Fruit fly (Drosophila melanogaster): Measurements from ENCODE around the gene RpS10a.

Gene RpS10a

DNA sequence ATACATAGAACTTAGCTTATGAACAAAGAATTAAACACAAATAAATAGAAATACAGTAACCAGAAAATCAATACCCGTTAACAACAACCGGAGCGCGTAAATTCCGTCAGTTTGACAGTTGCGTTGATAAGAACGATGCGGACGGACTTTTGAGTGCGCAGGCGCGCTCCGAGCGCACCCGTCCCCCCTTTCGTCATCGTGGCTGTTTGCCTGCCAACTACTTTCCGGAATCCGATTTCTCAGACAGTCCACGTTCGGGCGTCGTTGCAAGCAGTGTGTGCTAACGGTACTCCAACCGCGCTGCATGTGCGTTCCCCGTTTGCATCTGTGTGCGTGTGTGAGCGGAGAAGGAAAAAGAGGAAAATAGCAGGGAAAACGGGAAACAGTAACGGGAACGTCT, 44.6 kb upstream of the RpS10a start (continued):
- TF ChIP-seq CG14014 (GFP tag; IDR thresholded peaks at IDR 0.05): no peak
- no peak for TF ChIP-seq Pdp1 (GFP tag; optimal IDR thresholded peaks at IDR 0.05)
- TF ChIP-seq stc (GFP tag; IDR thresholded peaks at IDR 0.05): 0 out of 2 replicates have a peak, but pooled peaks have one; percentile 7
- peak; percentile 7 for TF ChIP-seq CG1603 (tag; optimal IDR thresholded peaks at IDR 0.05)
- no peak for TF ChIP-seq psq (GFP tag; optimal IDR thresholded peaks at IDR 0.05)
- TF ChIP-seq cad (GFP tag; optimal IDR thresholded peaks at IDR 0.05): no peak
- TF ChIP-seq CG2889 (GFP tag; IDR thresholded peaks at IDR 0.05): no peak
- TF ChIP-seq CG12391 (tag; optimal IDR thresholded peaks at IDR 0.05): no peak
- TF ChIP-seq CG10979 (tag; optimal IDR thresholded peaks at IDR 0.05): no peak
- no peak for TF ChIP-seq CG43689 (GFP tag; IDR thresholded peaks at IDR 0.05)
- no peak for TF ChIP-seq shn (GFP tag; optimal IDR thresholded peaks at IDR 0.05)
- no peak for TF ChIP-seq CG5180 (GFP tag; optimal IDR thresholded peaks at IDR 0.05)
- TF ChIP-seq CG8388 (GFP tag; optimal IDR thresholded peaks at IDR 0.05): no peak
- TF ChIP-seq CG7745 (tag; optimal IDR thresholded peaks at IDR 0.05): no peak
- TF ChIP-seq cwo (GFP tag; optimal IDR thresholded peaks at IDR 0.05): no peak
- TF ChIP-seq H15 (GFP tag; IDR thresholded peaks at IDR 0.05): no peak
- no peak for TF ChIP-seq gem (tag; optimal IDR thresholded peaks at IDR 0.05)
- TF ChIP-seq dimm (GFP tag; IDR thresholded peaks at IDR 0.05): no peak
- no peak for TF ChIP-seq CG13424 (tag; optimal IDR thresholded peaks at IDR 0.05)
- no peak for TF ChIP-seq slou (GFP tag; optimal IDR thresholded peaks at IDR 0.05)
- no peak for TF ChIP-seq CG10147 (GFP tag; optimal IDR thresholded peaks at IDR 0.05)
- TF ChIP-seq sens (GFP tag): no peak
- no peak for TF ChIP-seq lola (GFP tag; optimal IDR thresholded peaks at IDR 0.05)
- no peak for TF ChIP-seq Dek (tag; optimal IDR thresholded peaks at IDR 0.05)
- no peak for TF ChIP-seq CG12942 (GFP tag; optimal IDR thresholded peaks at IDR 0.05)
- TF ChIP-seq CG6272 (GFP tag; IDR thresholded peaks at IDR 0.05): peak; percentile 22; the same call in 1 of the 2 replicates
- TF ChIP-seq CG18476 (GFP tag; optimal IDR thresholded peaks at IDR 0.05): no peak
- no peak for TF ChIP-seq CG9817 (tag; optimal IDR thresholded peaks at IDR 0.05)
- TF ChIP-seq NFAT (GFP tag; IDR thresholded peaks at IDR 0.05): no peak
- TF ChIP-seq slbo (GFP tag; IDR thresholded peaks at IDR 0.05): no peak
- no peak for TF ChIP-seq CG11560 (tag; IDR thresholded peaks at IDR 0.05)
- TF ChIP-seq lbe (GFP tag; optimal IDR thresholded peaks at IDR 0.05): no peak
- no peak for TF ChIP-seq CG13894 (tag; optimal IDR thresholded peaks at IDR 0.05)
- TF ChIP-seq da (GFP tag; optimal IDR thresholded peaks at IDR 0.05): no peak
- no peak for TF ChIP-seq CG11456 (GFP tag; IDR thresholded peaks at IDR 0.05)
- no peak for TF ChIP-seq eyg (GFP tag; optimal IDR thresholded peaks at IDR 0.05)
- no peak for TF ChIP-seq CTCF (GFP tag; optimal IDR thresholded peaks at IDR 0.05)
- no peak for TF ChIP-seq CG8924 (tag; optimal IDR thresholded peaks at IDR 0.05)
- TF ChIP-seq ara (GFP tag; IDR thresholded peaks at IDR 0.05): no peak
- TF ChIP-seq gro (GFP tag; optimal IDR thresholded peaks at IDR 0.05): no peak
- TF ChIP-seq wdn (GFP tag; IDR thresholded peaks at IDR 0.05): no peak
- no peak for TF ChIP-seq jigr1 (GFP tag; IDR thresholded peaks at IDR 0.05)
- no peak for TF ChIP-seq CG12104 (GFP tag; optimal IDR thresholded peaks at IDR 0.05)
- no peak for TF ChIP-seq CG10959 (GFP tag; IDR thresholded peaks at IDR 0.05)
- no peak for TF ChIP-seq Vsx1 (GFP tag; optimal IDR thresholded peaks at IDR 0.05)
- TF ChIP-seq knrl (GFP tag; IDR thresholded peaks at IDR 0.05; ENCODE audit: partially characterized antibody): no peak
- no peak for TF ChIP-seq klu (GFP tag; IDR thresholded peaks at IDR 0.05)
- no peak for TF ChIP-seq CG4730 (GFP tag; IDR thresholded peaks at IDR 0.05)
- no peak for TF ChIP-seq CG6689 (GFP tag; IDR thresholded peaks at IDR 0.05)
- TF ChIP-seq CG16813 (GFP tag; IDR thresholded peaks at IDR 0.05; ENCODE audit: partially characterized antibody): no peak
- TF ChIP-seq CG6791 (GFP tag; IDR thresholded peaks at IDR 0.05; ENCODE audit: partially characterized antibody): peak; percentile 35; the same call in 1 of the 3 replicates
- TF ChIP-seq CG6854 (GFP tag; optimal IDR thresholded peaks at IDR 0.05): no peak
- no peak for TF ChIP-seq cas (GFP tag; IDR thresholded peaks at IDR 0.05)
